Worm (Caenorhabditis elegans) whole organism, L1 larva: ENCODE measurements around the gene par-1.

Experiments
- C04F5.9 ChIP-seq: sonication (generic microtip); optimal IDR thresholded peaks from 2 replicates; lab custom pipeline; 2016; ENCODE audit warnings: missing genetic modification characterization, missing compliant biosample characterization
- C16A3.4 ChIP-seq: fragments of 150-350 bp; optimal IDR thresholded peaks from 2 replicates; lab custom pipeline; 2014; ENCODE audit warnings: missing biosample characterization, missing genetic modification characterization
- C34B4.2 ChIP-seq: sonication (generic microtip); optimal IDR thresholded peaks from 2 replicates; lab custom pipeline; 2017; ENCODE audit warnings: mild to moderate bottlenecking, missing genetic modification characterization, missing compliant biosample characterization
- aha-1 ChIP-seq: fragments of 150-350 bp; optimal IDR thresholded peaks from 2 replicates; lab custom pipeline; 2014; ENCODE audit warnings: missing biosample characterization, missing genetic modification characterization
- alr-1 ChIP-seq: fragments of 200-800 bp; sonication (Bioruptor generic); optimal IDR thresholded peaks from 2 replicates; lab custom pipeline; 2018; ENCODE audit warnings: borderline replicate concordance, mild to moderate bottlenecking, missing genetic modification characterization, missing compliant biosample characterization
- aly-2 ChIP-seq: fragments of 150-350 bp; optimal IDR thresholded peaks from 2 replicates; lab custom pipeline; 2014; ENCODE audit warnings: missing biosample characterization, missing genetic modification characterization
- ama-1 ChIP-seq: fragments of 150-350 bp; optimal IDR thresholded peaks from 2 replicates; lab custom pipeline; 2014
- blmp-1 ChIP-seq: fragments of 150-350 bp; optimal IDR thresholded peaks from 2 replicates; lab custom pipeline; 2014; ENCODE audit warnings: missing biosample characterization, missing genetic modification characterization
- ceh-63 ChIP-seq: fragments of 200-800 bp; sonication (Bioruptor generic); optimal IDR thresholded peaks from 2 replicates; lab custom pipeline; 2018; ENCODE audit warnings: mild to moderate bottlenecking, missing genetic modification characterization, missing compliant biosample characterization
- ceh-8 ChIP-seq: fragments of 200-800 bp; sonication (Bioruptor generic); optimal IDR thresholded peaks from 2 replicates; lab custom pipeline; 2018; ENCODE audit warnings: mild to moderate bottlenecking, missing genetic modification characterization, moderate library complexity, missing compliant biosample characterization
- ceh-88 ChIP-seq: fragments of 200-800 bp; sonication (Bioruptor generic); IDR thresholded peaks from 2 replicates; pipeline ENCODE4 v1.3.6; 2022; ENCODE audit warnings: missing genetic modification characterization, missing compliant biosample characterization
- ces-1 ChIP-seq: fragments of 150-350 bp; optimal IDR thresholded peaks from 2 replicates; lab custom pipeline; 2014; ENCODE audit warnings: missing biosample characterization, missing genetic modification reagents, missing genetic modification characterization
- dpl-1 ChIP-seq, 3 experiments: fragments of 150-350 bp in 2 of 3; sonication (generic microtip) in 1 of 3; optimal IDR thresholded peaks; 2 replicates each; lab custom pipeline; 2014 to 2017; ENCODE audit warnings: missing biosample characterization in 3 of 3, missing genetic modification characterization in 3 of 3, missing genetic modification reagents in 3 of 3
- dsc-1 ChIP-seq: sonication (generic microtip); optimal IDR thresholded peaks from 2 replicates; lab custom pipeline; 2016; ENCODE audit warnings: mild to moderate bottlenecking, missing genetic modification characterization, missing compliant biosample characterization
- efl-1 ChIP-seq, 4 experiments: fragments of 150-350 bp; optimal IDR thresholded peaks in 3 of 4; peaks in 1 of 4; 1 replicate in 1 of 4; 2 replicates in 3 of 4; lab custom pipeline; 2014; ENCODE audit warnings: missing biosample characterization in 2 of 4, missing genetic modification characterization in 2 of 4, missing genetic modification reagents in 2 of 4
- efl-3 ChIP-seq: fragments of 200-800 bp; sonication (Bioruptor generic); optimal IDR thresholded peaks from 2 replicates; lab custom pipeline; 2018; ENCODE audit warnings: mild to moderate bottlenecking, missing genetic modification characterization, missing compliant biosample characterization
- egl-13 ChIP-seq: sonication (generic microtip); optimal IDR thresholded peaks from 2 replicates; lab custom pipeline; 2016; ENCODE audit warnings: missing genotype, missing genetic modification reagents, missing genetic modification characterization, missing compliant biosample characterization
- elt-3 ChIP-seq, 6 experiments: fragments of 150-350 bp in 1 of 6; sonication (generic microtip); optimal IDR thresholded peaks; 2 replicates each; lab custom pipeline; 2017 to 2018; ENCODE audit warnings: missing biosample characterization in 6 of 6, missing genetic modification characterization in 6 of 6, inconsistent platforms in 1 of 6
- fkh-10 ChIP-seq: sonication (generic microtip); optimal IDR thresholded peaks from 2 replicates; lab custom pipeline; 2017; ENCODE audit warnings: missing biosample characterization, missing genetic modification reagents, missing genetic modification characterization
- fkh-4 ChIP-seq: sonication (generic microtip); optimal IDR thresholded peaks from 2 replicates; lab custom pipeline; 2016; ENCODE audit warnings: missing compliant biosample characterization, missing genetic modification characterization, borderline replicate concordance
- grh-1 ChIP-seq: fragments of 200-800 bp; sonication (Bioruptor generic); IDR thresholded peaks from 2 replicates; pipeline ENCODE4 v1.3.6; 2022; ENCODE audit warnings: missing genetic modification reagents, missing genetic modification characterization, missing compliant biosample characterization
- hlh-4 ChIP-seq: sonication (generic microtip); optimal IDR thresholded peaks from 2 replicates; lab custom pipeline; 2016; ENCODE audit warnings: mild to moderate bottlenecking, missing genetic modification characterization, missing compliant biosample characterization
- hpl-2 ChIP-seq: fragments of 150-350 bp; optimal IDR thresholded peaks from 2 replicates; lab custom pipeline; 2014; ENCODE audit warnings: missing biosample characterization, missing genetic modification reagents, missing genetic modification characterization
- jun-1 ChIP-seq: fragments of 150-350 bp; optimal IDR thresholded peaks from 2 replicates; lab custom pipeline; 2014; ENCODE audit warnings: missing biosample characterization, missing genetic modification reagents, missing genetic modification characterization
- lin-13 ChIP-seq: fragments of 150-350 bp; optimal IDR thresholded peaks from 2 replicates; lab custom pipeline; 2014; ENCODE audit warnings: missing biosample characterization, missing genetic modification reagents, missing genetic modification characterization
- lin-14 ChIP-seq: fragments of 200-800 bp; sonication (Bioruptor generic); optimal IDR thresholded peaks from 2 replicates; lab custom pipeline; 2018; ENCODE audit warnings: mild to moderate bottlenecking, missing genetic modification characterization, moderate library complexity, missing compliant biosample characterization
- lin-35 ChIP-seq, 2 experiments: fragments of 150-350 bp; optimal IDR thresholded peaks; 2 replicates each; lab custom pipeline; 2014; ENCODE audit warnings: missing biosample characterization in 2 of 2, missing genetic modification characterization in 2 of 2, missing genetic modification reagents in 2 of 2
- lin-39 ChIP-seq: fragments of 150-350 bp; optimal IDR thresholded peaks from 2 replicates; lab custom pipeline; 2014; ENCODE audit warnings: missing biosample characterization, missing genetic modification reagents, missing genetic modification characterization
- lir-3 ChIP-seq: sonication (generic microtip); optimal IDR thresholded peaks from 2 replicates; lab custom pipeline; 2016; ENCODE audit warnings: mild to moderate bottlenecking, missing genetic modification characterization, moderate library complexity, missing compliant biosample characterization; ENCODE audit not compliant: poor library complexity
- lsy-2 ChIP-seq, 2 experiments: fragments of 150-350 bp; optimal IDR thresholded peaks; 2 replicates each; lab custom pipeline; 2014; ENCODE audit warnings: missing biosample characterization in 2 of 2, missing genetic modification characterization in 2 of 2
- mdl-1 ChIP-seq, 2 experiments: fragments of 150-350 bp; optimal IDR thresholded peaks; 2 replicates each; lab custom pipeline; 2014 to 2017; ENCODE audit warnings: missing biosample characterization in 2 of 2, missing genetic modification characterization in 2 of 2, inconsistent platforms in 1 of 2
- mef-2 ChIP-seq: fragments of 150-350 bp; optimal IDR thresholded peaks from 2 replicates; lab custom pipeline; 2014; ENCODE audit warnings: missing biosample characterization, missing genetic modification characterization
- mep-1 ChIP-seq: fragments of 150-350 bp; optimal IDR thresholded peaks from 2 replicates; lab custom pipeline; 2014; ENCODE audit warnings: missing biosample characterization, missing genetic modification characterization
- nhr-11 ChIP-seq: fragments of 150-350 bp; optimal IDR thresholded peaks from 2 replicates; lab custom pipeline; 2014; ENCODE audit warnings: missing biosample characterization, missing genetic modification characterization
- nhr-12 ChIP-seq: sonication (generic microtip); optimal IDR thresholded peaks from 2 replicates; lab custom pipeline; 2017; ENCODE audit warnings: missing biosample characterization, missing genetic modification characterization
- nhr-237 ChIP-seq: fragments of 150-350 bp; optimal IDR thresholded peaks from 2 replicates; lab custom pipeline; 2014; ENCODE audit warnings: missing biosample characterization, missing genetic modification characterization
- nhr-47 ChIP-seq: sonication (generic microtip); optimal IDR thresholded peaks from 2 replicates; lab custom pipeline; 2016; ENCODE audit warnings: mild to moderate bottlenecking, missing genetic modification characterization, moderate library complexity, missing compliant biosample characterization
- nhr-76 ChIP-seq: sonication (generic microtip); optimal IDR thresholded peaks from 2 replicates; lab custom pipeline; 2017; ENCODE audit warnings: missing biosample characterization, missing genetic modification characterization
- nhr-77 ChIP-seq: fragments of 150-350 bp; optimal IDR thresholded peaks from 2 replicates; lab custom pipeline; 2014; ENCODE audit warnings: missing biosample characterization, missing genetic modification characterization
- pag-3 ChIP-seq: sonication (generic microtip); optimal IDR thresholded peaks from 2 replicates; lab custom pipeline; 2017; ENCODE audit warnings: missing genetic modification characterization, mild to moderate bottlenecking, missing compliant biosample characterization, antibody characterized with exemption, borderline replicate concordance; ENCODE audit not compliant: insufficient read depth
- pqm-1 ChIP-seq: sonication (generic microtip); optimal IDR thresholded peaks from 3 replicates; lab custom pipeline; 2017; ENCODE audit warnings: missing biosample characterization, missing genetic modification characterization
- rnt-1 ChIP-seq: sonication (generic microtip); optimal IDR thresholded peaks from 2 replicates; lab custom pipeline; 2016; ENCODE audit warnings: mild to moderate bottlenecking, missing genetic modification characterization, moderate library complexity, missing compliant biosample characterization
- sptf-1 ChIP-seq: fragments of 150-350 bp; optimal IDR thresholded peaks from 2 replicates; lab custom pipeline; 2014; ENCODE audit warnings: missing biosample characterization, missing genetic modification characterization
- sup-37 ChIP-seq: fragments of 200-800 bp; sonication (Bioruptor generic); optimal IDR thresholded peaks from 2 replicates; lab custom pipeline; 2018; ENCODE audit warnings: mild to moderate bottlenecking, missing genetic modification characterization, missing compliant biosample characterization
- swsn-7 ChIP-seq: sonication (generic microtip); optimal IDR thresholded peaks from 2 replicates; lab custom pipeline; 2016; ENCODE audit warnings: missing genetic modification characterization, missing compliant biosample characterization
- tbx-2 ChIP-seq: sonication (generic microtip); optimal IDR thresholded peaks from 2 replicates; lab custom pipeline; 2016; ENCODE audit warnings: missing genetic modification characterization, missing compliant biosample characterization
- unc-130 ChIP-seq: fragments of 150-350 bp; optimal IDR thresholded peaks from 2 replicates; lab custom pipeline; 2017; ENCODE audit warnings: missing biosample characterization, missing genetic modification characterization, inconsistent platforms
- unc-30 ChIP-seq: sonication (generic microtip); optimal IDR thresholded peaks from 2 replicates; lab custom pipeline; 2017; ENCODE audit warnings: missing biosample characterization, missing genetic modification characterization
- zag-1 ChIP-seq: fragments of 150-350 bp; optimal IDR thresholded peaks from 2 replicates; lab custom pipeline; 2014; ENCODE audit warnings: missing biosample characterization, missing genetic modification characterization
- ztf-11 ChIP-seq, 2 experiments: sonication (generic microtip); optimal IDR thresholded peaks; 2 replicates each; lab custom pipeline; 2016 to 2017; ENCODE audit warnings: missing genetic modification characterization in 2 of 2, missing biosample characterization in 1 of 2, missing compliant biosample characterization in 1 of 2

par-1 gene

ce11 chrV:14093805-14094204, 51.4 kb downstream of the par-1 start, which contains the start of gene D1086.8:
D1086.8 (plus strand) TSS chrV:14094105.
- TF ChIP-seq aly-2 (tag; lab: Kevin White, UChicago) (no peak), ztf-11 (tag; optimal IDR thresholded peaks at IDR 0.05; lab: Kevin White, UChicago) (no peak), rnt-1 (tag; lab: Kevin White, UChicago) (peak; percentile 33), lin-14 (GFP tag; lab: Kevin White, UChicago) (peak; percentile 57), blmp-1 (tag; lab: Kevin White, UChicago) (peak; percentile 11), hpl-2 (GFP tag; lab: Kevin White, UChicago) (no peak), dsc-1 (tag; lab: Kevin White, UChicago) (peak; percentile 2), lsy-2 (tag; optimal IDR thresholded peaks at IDR 0.05; lab: Kevin White, UChicago) (peak in 1 of 2 experiments; percentile 38)
- TF ChIP-seq, all 84 proteins: peak for 5

ce11 chrV:14092403-14092802, 52.8 kb downstream of the par-1 start, which contains the start of gene D1086.3:
D1086.3 (plus strand) TSS chrV:14092792.
- peak; percentile 31 for TF ChIP-seq tbx-2 (tag; lab: Kevin White, UChicago)
- TF ChIP-seq C34B4.2 (tag; lab: Kevin White, UChicago) = no peak
- no peak for TF ChIP-seq mef-2 (tag; lab: Kevin White, UChicago)
- peak; percentile 72 for TF ChIP-seq nhr-47 (tag; lab: Kevin White, UChicago)
- no peak for TF ChIP-seq lir-3 (tag; lab: Kevin White, UChicago)
- peak in 1 of 6 experiments; percentile 7 for TF ChIP-seq elt-3 (tag; optimal IDR thresholded peaks at IDR 0.05; lab: Kevin White, UChicago)
- no peak for TF ChIP-seq nhr-12 (tag; lab: Kevin White, UChicago)
- TF ChIP-seq efl-3 (GFP tag; lab: Kevin White, UChicago) = no peak
- TF ChIP-seq nhr-76 = no peak
- TF ChIP-seq dpl-1 (GFP tag; optimal IDR thresholded peaks at IDR 0.05; lab: Kevin White, UChicago) = no peak
- no peak for TF ChIP-seq hlh-4 (tag; lab: Kevin White, UChicago)
- no peak for TF ChIP-seq nhr-77 (tag; lab: Kevin White, UChicago)
- TF ChIP-seq sup-37 = no peak
- no peak for TF ChIP-seq jun-1 (tag; lab: Kevin White, UChicago)
- TF ChIP-seq dsc-1 (tag; lab: Kevin White, UChicago) = peak; percentile 47
- no peak for TF ChIP-seq aha-1 (tag; lab: Kevin White, UChicago)
- TF ChIP-seq unc-30 (tag; lab: Kevin White, UChicago) = no peak
- no peak for TF ChIP-seq fkh-4 (tag; lab: Kevin White, UChicago)
- peak; percentile 4 for TF ChIP-seq mep-1 (tag; lab: Kevin White, UChicago)
- TF ChIP-seq ceh-8 (GFP tag; lab: Kevin White, UChicago) = no peak
- TF ChIP-seq egl-13 = no peak
- TF ChIP-seq rnt-1 (tag; lab: Kevin White, UChicago) = peak; percentile 82
- no peak for TF ChIP-seq ces-1 (GFP tag; lab: Kevin White, UChicago)
- TF ChIP-seq alr-1 (tag; lab: Kevin White, UChicago) = no peak
- no peak for TF ChIP-seq nhr-11 (tag; lab: Kevin White, UChicago)
- TF ChIP-seq lin-39 (tag; lab: Kevin White, UChicago) = peak; percentile 75
- TF ChIP-seq unc-130 = no peak
- TF ChIP-seq pqm-1 (tag; lab: Kevin White, UChicago) = no peak
- TF ChIP-seq C04F5.9 = no peak
- no peak for TF ChIP-seq hpl-2 (GFP tag; lab: Kevin White, UChicago)
- no peak for TF ChIP-seq fkh-10 (GFP tag; lab: Kevin White, UChicago)
- no peak for TF ChIP-seq mdl-1 (tag; optimal IDR thresholded peaks at IDR 0.05; lab: Kevin White, UChicago)
- TF ChIP-seq swsn-7 (tag; lab: Kevin White, UChicago) = peak; percentile 65
- TF ChIP-seq lin-13 = no peak
- no peak for TF ChIP-seq C16A3.4 (tag; lab: Kevin White, UChicago)
- no peak for TF ChIP-seq ceh-63 (GFP tag; lab: Kevin White, UChicago)
- no peak for TF ChIP-seq zag-1 (tag; lab: Kevin White, UChicago)
- TF ChIP-seq pag-3 = no peak
- no peak for TF ChIP-seq sptf-1 (tag; lab: Kevin White, UChicago)
- no peak for TF ChIP-seq nhr-237 (tag; lab: Kevin White, UChicago)
- TF ChIP-seq lin-35 (GFP tag; optimal IDR thresholded peaks at IDR 0.05; lab: Kevin White, UChicago) = no peak
- peak; percentile 37 for TF ChIP-seq aly-2 (tag; lab: Kevin White, UChicago)
- TF ChIP-seq ceh-88 (GFP tag; lab: Robert Waterston, UW) = no peak
- peak; percentile 53; the same call in 1 of the 2 replicates for TF ChIP-seq grh-1 (GFP tag; lab: Robert Waterston, UW)
- TF ChIP-seq ama-1 (lab: Kevin White, UChicago) = peak; percentile 70
- TF ChIP-seq efl-1 (optimal IDR thresholded peaks at IDR 0.05; lab: Kevin White, UChicago) = peak; percentile 17 to 47
- TF ChIP-seq efl-1 (GFP tag; optimal IDR thresholded peaks at IDR 0.05 in 1 of 2; lab: Kevin White, UChicago) = peak in 1 of 2 experiments; percentile 92
